Worm (Caenorhabditis elegans) whole organism, L4 larva: ENCODE results near the gene nhr-44.

ENCODE experiments used
- F49E8.2 ChIP-seq: sonication (generic microtip); optimal IDR thresholded peaks from 2 replicates; lab custom pipeline; 2016; ENCODE audit warnings: missing compliant biosample characterization, mild to moderate bottlenecking, missing genetic modification characterization, borderline replicate concordance
- T26A8.4 ChIP-seq: fragments of 200-800 bp; sonication (Bioruptor generic); IDR thresholded peaks from 2 replicates; pipeline ENCODE4 v1.3.6; 2022; ENCODE audit warnings: missing genetic modification characterization, missing compliant biosample characterization
- Y105C5A.15 ChIP-seq: fragments of 200-800 bp; sonication (Bioruptor generic); IDR thresholded peaks from 2 replicates; pipeline ENCODE4 v1.3.6; 2022; ENCODE audit warnings: missing genetic modification characterization, missing compliant biosample characterization
- Y48G9A.11 ChIP-seq: fragments of 200-800 bp; sonication (Bioruptor generic); IDR thresholded peaks from 2 replicates; pipeline ENCODE4 v1.3.6; 2022; ENCODE audit warnings: missing genetic modification reagents, missing genetic modification characterization, missing compliant biosample characterization
- aha-1 ChIP-seq: fragments of 150-350 bp; peaks from one replicate; lab custom pipeline; 2014; ENCODE audit warnings: missing biosample characterization, missing genetic modification characterization
- ama-1 ChIP-seq: fragments of 150-350 bp; optimal IDR thresholded peaks from 2 replicates; lab custom pipeline; 2014; ENCODE audit warnings: inconsistent platforms, mixed read lengths
- arid-1 ChIP-seq: fragments of 200-800 bp; sonication (Bioruptor generic); conservative IDR thresholded peaks from 2 replicates; pipeline ENCODE4 v1.3.6; 2022; ENCODE audit warnings: missing genetic modification reagents, missing genetic modification characterization, missing compliant biosample characterization
- ceh-62 ChIP-seq: sonication (generic microtip); optimal IDR thresholded peaks from 2 replicates; lab custom pipeline; 2017; ENCODE audit warnings: missing biosample characterization, missing genetic modification characterization
- dmd-6 ChIP-seq: fragments of 200-800 bp; sonication (Bioruptor generic); IDR thresholded peaks from 2 replicates; pipeline ENCODE4 v1.3.6; 2022; ENCODE audit warnings: missing genetic modification reagents, missing genetic modification characterization, missing compliant biosample characterization
- dmd-9 ChIP-seq: fragments of 200-800 bp; sonication (Bioruptor generic); IDR thresholded peaks from 2 replicates; pipeline ENCODE4 v1.3.6; 2022; ENCODE audit warnings: missing genetic modification reagents, missing genetic modification characterization, missing compliant biosample characterization
- dve-1 ChIP-seq: sonication (generic microtip); optimal IDR thresholded peaks from 2 replicates; lab custom pipeline; 2017; ENCODE audit warnings: antibody characterized with exemption, mild to moderate bottlenecking, missing genetic modification characterization, missing compliant biosample characterization; ENCODE audit not compliant: insufficient read depth
- egl-43 ChIP-seq: fragments of 200-800 bp; sonication (Bioruptor generic); IDR thresholded peaks from 2 replicates; pipeline ENCODE4 v1.3.6; 2022; ENCODE audit warnings: missing genetic modification reagents, missing genetic modification characterization, missing compliant biosample characterization
- hlh-11 ChIP-seq: fragments of 200-800 bp; sonication (Bioruptor generic); optimal IDR thresholded peaks from 2 replicates; lab custom pipeline; 2018; ENCODE audit warnings: mild to moderate bottlenecking, missing genetic modification characterization, missing compliant biosample characterization
- hlh-30 ChIP-seq: sonication (generic microtip); optimal IDR thresholded peaks from 2 replicates; lab custom pipeline; 2017; ENCODE audit warnings: antibody characterized with exemption, mild to moderate bottlenecking, missing genetic modification characterization, missing compliant biosample characterization; ENCODE audit not compliant: insufficient read depth
- hmg-1.1 ChIP-seq: fragments of 200-800 bp; sonication (Bioruptor generic); IDR thresholded peaks from 2 replicates; pipeline ENCODE4 v1.3.6; 2022; ENCODE audit warnings: missing genetic modification reagents, missing genetic modification characterization, missing compliant biosample characterization
- lim-7 ChIP-seq: fragments of 200-800 bp; sonication (Bioruptor generic); IDR thresholded peaks from 2 replicates; pipeline ENCODE4 v1.3.6; 2022; ENCODE audit warnings: missing genetic modification characterization, missing compliant biosample characterization
- lin-1 ChIP-seq: fragments of 200-800 bp; sonication (Bioruptor generic); IDR thresholded peaks from 2 replicates; pipeline ENCODE4 v1.3.6; 2022; ENCODE audit warnings: missing genetic modification reagents, missing genetic modification characterization, missing compliant biosample characterization
- lin-15B ChIP-seq: fragments of 150-350 bp; sonication (generic microtip); optimal IDR thresholded peaks from 3 replicates; lab custom pipeline; 2014; ENCODE audit warnings: missing biosample characterization, missing genetic modification characterization
- lin-38 ChIP-seq: fragments of 200-800 bp; sonication (Bioruptor generic); IDR thresholded peaks from 2 replicates; pipeline ENCODE4 v1.3.6; 2022; ENCODE audit warnings: missing genetic modification reagents, missing genetic modification characterization, missing compliant biosample characterization
- madf-9 ChIP-seq: fragments of 200-800 bp; sonication (Bioruptor generic); conservative IDR thresholded peaks from 2 replicates; pipeline ENCODE4 v1.3.6; 2022; ENCODE audit warnings: missing genetic modification reagents, missing genetic modification characterization, missing compliant biosample characterization
- mdl-1 ChIP-seq, 2 experiments: fragments of 150-350 bp in 1 of 2; sonication (generic microtip) in 1 of 2; optimal IDR thresholded peaks; 2 replicates each; lab custom pipeline; 2014 to 2017; ENCODE audit warnings: missing biosample characterization in 2 of 2, missing genetic modification characterization in 2 of 2
- mep-1 ChIP-seq: fragments of 150-350 bp; sonication (generic microtip); optimal IDR thresholded peaks from 3 replicates; lab custom pipeline; 2014; ENCODE audit warnings: missing biosample characterization, missing genetic modification characterization
- mes-2 ChIP-seq: sonication (generic microtip); optimal IDR thresholded peaks from 2 replicates; lab custom pipeline; 2016; ENCODE audit warnings: missing genotype, mild to moderate bottlenecking, missing genetic modification characterization, missing compliant biosample characterization; ENCODE audit not compliant: poor library complexity, severe bottlenecking
- mxl-2 ChIP-seq: fragments of 200-800 bp; sonication (Bioruptor generic); conservative IDR thresholded peaks from 2 replicates; pipeline ENCODE4 v1.3.6; 2022; ENCODE audit warnings: missing genetic modification reagents, missing genetic modification characterization, missing compliant biosample characterization
- mxl-3 ChIP-seq: fragments of 200-800 bp; sonication (Bioruptor generic); optimal IDR thresholded peaks from 2 replicates; lab custom pipeline; 2018; ENCODE audit warnings: mild to moderate bottlenecking, missing genetic modification characterization, missing compliant biosample characterization
- nhr-102 ChIP-seq: sonication (generic microtip); optimal IDR thresholded peaks from 2 replicates; lab custom pipeline; 2016; ENCODE audit warnings: mild to moderate bottlenecking, missing genetic modification characterization, moderate library complexity, missing compliant biosample characterization
- nhr-11 ChIP-seq: fragments of 150-350 bp; optimal IDR thresholded peaks from 2 replicates; lab custom pipeline; 2014; ENCODE audit warnings: missing biosample characterization, missing genetic modification characterization
- nhr-28 ChIP-seq: fragments of 150-350 bp; optimal IDR thresholded peaks from 2 replicates; lab custom pipeline; 2014; ENCODE audit warnings: missing biosample characterization, missing genetic modification characterization
- nhr-48 ChIP-seq: sonication (generic microtip); optimal IDR thresholded peaks from 2 replicates; lab custom pipeline; 2016; ENCODE audit warnings: mild to moderate bottlenecking, missing genetic modification characterization, missing compliant biosample characterization
- nhr-6 ChIP-seq: fragments of 150-350 bp; optimal IDR thresholded peaks from 2 replicates; lab custom pipeline; 2014; ENCODE audit warnings: missing biosample characterization, missing genetic modification characterization
- nhr-76 ChIP-seq: fragments of 150-350 bp; optimal IDR thresholded peaks from 2 replicates; lab custom pipeline; 2014; ENCODE audit warnings: missing biosample characterization, missing genetic modification characterization
- pha-4 ChIP-seq, 2 experiments: fragments of 150-350 bp in 1 of 2; fragments of 200-800 bp in 1 of 2; sonication (Bioruptor generic) in 1 of 2; IDR thresholded peaks in 1 of 2; optimal IDR thresholded peaks in 1 of 2; 2 replicates each; pipeline versions ENCODE4 v1.3.6 to Lab custom; 2014 to 2022; ENCODE audit warnings: missing genetic modification characterization in 2 of 2, missing genetic modification reagents in 2 of 2, missing biosample characterization in 1 of 2, missing compliant biosample characterization in 1 of 2
- php-3 ChIP-seq: fragments of 200-800 bp; sonication (Bioruptor generic); IDR thresholded peaks from 2 replicates; pipeline ENCODE4 v1.3.6; 2022; ENCODE audit warnings: missing genetic modification reagents, missing genetic modification characterization, missing compliant biosample characterization
- pqm-1 ChIP-seq: sonication (generic microtip); optimal IDR thresholded peaks from 2 replicates; lab custom pipeline; 2017; ENCODE audit warnings: missing biosample characterization, missing genetic modification characterization
- rbr-2 ChIP-seq: sonication (generic microtip); optimal IDR thresholded peaks from 2 replicates; lab custom pipeline; 2016; ENCODE audit warnings: missing genotype, missing genetic modification characterization, missing compliant biosample characterization
- set-16 ChIP-seq: fragments of 200-800 bp; sonication (Bioruptor generic); IDR thresholded peaks from 2 replicates; pipeline ENCODE4 v1.3.6; 2022; ENCODE audit warnings: missing genetic modification reagents, missing genetic modification characterization, missing compliant biosample characterization
- spr-1 ChIP-seq: sonication (generic microtip); optimal IDR thresholded peaks from 2 replicates; lab custom pipeline; 2016; ENCODE audit warnings: mild to moderate bottlenecking, missing genetic modification characterization, missing compliant biosample characterization
- spr-3 ChIP-seq: fragments of 200-800 bp; sonication (Bioruptor generic); optimal IDR thresholded peaks from 2 replicates; lab custom pipeline; 2018; ENCODE audit warnings: mild to moderate bottlenecking, missing genetic modification characterization, missing compliant biosample characterization
- unc-130 ChIP-seq: sonication (generic microtip); optimal IDR thresholded peaks from 2 replicates; lab custom pipeline; 2016; ENCODE audit warnings: missing genetic modification reagents, missing genetic modification characterization, missing compliant biosample characterization
- unc-62 ChIP-seq, 3 experiments: fragments of 150-350 bp in 1 of 3; sonication (generic microtip); optimal IDR thresholded peaks in 2 of 3; peaks in 1 of 3; 1 replicate in 1 of 3; 2 replicates in 2 of 3; lab custom pipeline; 2014 to 2017; ENCODE audit warnings: missing biosample characterization in 3 of 3, missing genetic modification characterization in 3 of 3, missing genetic modification reagents in 3 of 3, missing genotype in 1 of 3
- ztf-7 ChIP-seq: fragments of 150-350 bp; optimal IDR thresholded peaks from 2 replicates; lab custom pipeline; 2014; ENCODE audit warnings: missing biosample characterization, missing genetic modification characterization

The nhr-44 gene

DNA sequence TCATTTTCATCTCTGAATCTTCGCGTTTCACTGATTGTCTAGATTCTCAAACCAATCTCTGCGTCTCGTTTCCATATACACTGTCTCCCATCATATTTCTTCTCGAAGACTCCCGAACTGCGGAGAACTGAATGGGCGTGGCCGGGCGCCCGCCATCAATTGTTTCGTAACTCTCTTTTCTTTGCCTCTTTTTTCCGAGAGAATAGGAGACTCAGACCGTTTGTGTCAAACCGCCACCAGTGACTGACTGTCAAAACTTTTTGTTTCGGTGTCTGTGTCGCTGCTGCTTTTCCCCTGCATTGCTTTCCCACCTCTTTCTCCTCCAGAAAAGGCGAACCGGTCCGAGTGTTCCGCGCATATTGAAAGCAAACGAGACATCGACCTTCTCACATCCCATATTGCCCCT, 27.7 kb downstream of the nhr-44 start, which contains the start of gene unc-23 (continued):
- peak; percentile 20 for TF ChIP-seq nhr-76 (tag; lab: Kevin White, UChicago)
- peak; percentile 88 for TF ChIP-seq nhr-11 (tag; lab: Kevin White, UChicago)
- TF ChIP-seq nhr-102 (tag; lab: Kevin White, UChicago), result peak; percentile 83
- TF ChIP-seq php-3 (GFP tag; lab: Robert Waterston, UW), result peak; percentile 90
- TF ChIP-seq nhr-6 (tag; lab: Kevin White, UChicago), result peak; percentile 4
- TF ChIP-seq nhr-48 (tag; lab: Kevin White, UChicago), result peak; percentile 91
- peak; percentile 93 for TF ChIP-seq lin-1 (GFP tag; lab: Robert Waterston, UW)
- TF ChIP-seq pha-4 (GFP tag; IDR thresholded peaks at IDR 0.05; lab: Robert Waterston, UW), result peak; percentile 91
- TF ChIP-seq pha-4 (tag; optimal IDR thresholded peaks at IDR 0.05; lab: Kevin White, UChicago), result no peak
- peak; percentile 84 for TF ChIP-seq mep-1 (tag; lab: Kevin White, UChicago)
- TF ChIP-seq dmd-9 (GFP tag; lab: Robert Waterston, UW), result 0 out of 2 replicates have a peak, but pooled peaks have one; percentile 15
- TF ChIP-seq mdl-1 (tag; optimal IDR thresholded peaks at IDR 0.05; lab: Kevin White, UChicago), result peak in 1 of 2 experiments; percentile 80
- TF ChIP-seq mxl-2 (GFP tag; lab: Robert Waterston, UW), result 0 out of 2 replicates have a peak, but pooled peaks have one; percentile 37
- no peak for TF ChIP-seq lin-15B (tag; lab: Kevin White, UChicago)
- no peak for TF ChIP-seq F49E8.2
- TF ChIP-seq Y105C5A.15 (GFP tag; lab: Robert Waterston, UW), result no peak
- TF ChIP-seq T26A8.4 (GFP tag; lab: Robert Waterston, UW), result peak; percentile 70
- peak; percentile 35 for TF ChIP-seq rbr-2 (tag; lab: Kevin White, UChicago)
- no peak for TF ChIP-seq egl-43 (GFP tag; lab: Robert Waterston, UW)
- TF ChIP-seq hmg-1.1 (GFP tag; lab: Robert Waterston, UW), result peak; percentile 74
- peak; percentile 81 for TF ChIP-seq madf-9 (GFP tag; lab: Robert Waterston, UW)
- TF ChIP-seq ama-1 (lab: Kevin White, UChicago), result peak; percentile 65
- TF ChIP-seq dve-1 (tag; lab: Kevin White, UChicago), result peak; percentile 93
- 0 out of 2 replicates have a peak, but pooled peaks have one; percentile 37 for TF ChIP-seq Y48G9A.11
- peak; percentile 54 for TF ChIP-seq mxl-3 (GFP tag; lab: Kevin White, UChicago)
- peak; percentile 48 for TF ChIP-seq ztf-7 (tag; lab: Kevin White, UChicago)
- TF ChIP-seq spr-1, result peak; percentile 76
- peak; percentile 45; the same call in 1 of the 2 replicates for TF ChIP-seq arid-1

- TF ChIP-seq lim-7 (GFP tag; lab: Robert Waterston, UW), result no peak
- 0 out of 2 replicates have a peak, but pooled peaks have one; percentile 4 for TF ChIP-seq lin-38
- TF ChIP-seq set-16 (GFP tag; lab: Robert Waterston, UW), result no peak
- TF ChIP-seq nhr-76 (tag; lab: Kevin White, UChicago), result no peak
- peak in 1 of 2 experiments; percentile 75 for TF ChIP-seq unc-62 (GFP tag; optimal IDR thresholded peaks at IDR 0.05 in 1 of 2; lab: Kevin White, UChicago)
- no peak for TF ChIP-seq unc-62 (tag; optimal IDR thresholded peaks at IDR 0.05; lab: Kevin White, UChicago)
- peak; percentile 57 for TF ChIP-seq pqm-1 (tag; lab: Kevin White, UChicago)
- TF ChIP-seq unc-130 (GFP tag; lab: Kevin White, UChicago), result no peak
- no peak for TF ChIP-seq ceh-62
- peak; percentile 23 for TF ChIP-seq mxl-3 (GFP tag; lab: Kevin White, UChicago)
- peak; percentile 24; the same call in 1 of the 2 replicates for TF ChIP-seq dmd-6
- TF ChIP-seq mep-1 (tag; lab: Kevin White, UChicago), result peak; percentile 56
- peak; percentile 56 for TF ChIP-seq ama-1 (lab: Kevin White, UChicago)
- TF ChIP-seq hlh-11, result peak; percentile 67
- TF ChIP-seq aha-1, result peak; percentile 55
- TF ChIP-seq hlh-30 (tag; lab: Kevin White, UChicago), result peak; percentile 73
- TF ChIP-seq nhr-28, result peak; percentile 73
- peak; percentile 26 for TF ChIP-seq mes-2 (tag; lab: Kevin White, UChicago)
- no peak for TF ChIP-seq spr-3 (GFP tag; lab: Kevin White, UChicago)
Measured at ce11 chrV:8935104-8935503, 28.8 kb downstream of the nhr-44 start.
